Fruit fly (Drosophila melanogaster): ENCODE results near the gene Cyt-c-d.

DNA sequence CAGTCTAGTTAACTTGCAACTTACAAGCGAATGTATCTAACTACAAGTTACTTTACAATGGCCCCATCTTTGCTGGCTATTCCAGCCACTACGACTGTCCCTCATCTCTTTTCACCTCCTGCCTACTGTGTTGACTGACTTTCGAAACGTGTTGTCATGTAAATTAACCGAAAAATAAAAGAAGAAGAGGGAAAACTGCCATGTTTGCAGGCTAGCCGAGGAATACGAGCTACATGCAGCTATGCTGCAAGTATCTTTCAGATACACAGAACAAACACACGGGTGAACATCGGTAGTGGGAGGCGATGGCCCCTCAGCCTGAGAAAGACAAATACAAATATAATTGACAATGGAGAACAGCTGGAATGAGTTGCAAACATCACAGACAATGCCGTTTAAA is 5.0 kb upstream of the Cyt-c-d start:
- TF ChIP-seq Met (GFP tag; optimal IDR thresholded peaks at IDR 0.05) (no peak), Hr4 (GFP tag; optimal IDR thresholded peaks at IDR 0.05) (no peak), CG10631 (GFP tag; optimal IDR thresholded peaks at IDR 0.05) (no peak), OdsH (GFP tag; optimal IDR thresholded peaks at IDR 0.05) (no peak), CG6808 (GFP tag; optimal IDR thresholded peaks at IDR 0.05) (no peak), CG1621 (tag; optimal IDR thresholded peaks at IDR 0.05) (no peak), Hr38 (GFP tag; optimal IDR thresholded peaks at IDR 0.05) (no peak), CG4318 (GFP tag; optimal IDR thresholded peaks at IDR 0.05) (no peak), Ets21C (GFP tag; optimal IDR thresholded peaks at IDR 0.05) (no peak)
